Worm (Caenorhabditis elegans) whole organism, L4 larva: Measurements from ENCODE around the gene F01D5.8.
"Not testable (repeated sequence)": the region's sequence is repeated elsewhere in the genome, so short reads cannot be mapped to it uniquely, and the experiment has no call there.

ENCODE experiments used
- D1046.2 ChIP-seq: fragments of 200-800 bp; sonication (Bioruptor generic); IDR thresholded peaks from 2 replicates; pipeline ENCODE4 v1.3.6; 2022; ENCODE audit warnings: missing genetic modification characterization, missing compliant biosample characterization
- F26F4.8 ChIP-seq: fragments of 200-800 bp; sonication (Bioruptor generic); conservative IDR thresholded peaks from 2 replicates; pipeline ENCODE4 v1.3.6; 2022; ENCODE audit warnings: missing genetic modification characterization, missing compliant biosample characterization
- F44E2.7 ChIP-seq: fragments of 200-800 bp; sonication (Bioruptor generic); IDR thresholded peaks from 2 replicates; pipeline ENCODE4 v2.1.2; 2022; ENCODE audit warnings: missing genetic modification characterization, missing compliant biosample characterization
- F49E8.2 ChIP-seq: sonication (generic microtip); optimal IDR thresholded peaks from 2 replicates; lab custom pipeline; 2016; ENCODE audit warnings: missing compliant biosample characterization, mild to moderate bottlenecking, missing genetic modification characterization, borderline replicate concordance
- T26A8.4 ChIP-seq: fragments of 200-800 bp; sonication (Bioruptor generic); IDR thresholded peaks from 2 replicates; pipeline ENCODE4 v1.3.6; 2022; ENCODE audit warnings: missing genetic modification characterization, missing compliant biosample characterization
- Y105C5A.15 ChIP-seq: fragments of 200-800 bp; sonication (Bioruptor generic); IDR thresholded peaks from 2 replicates; pipeline ENCODE4 v1.3.6; 2022; ENCODE audit warnings: missing genetic modification characterization, missing compliant biosample characterization
- Y48G9A.11 ChIP-seq: fragments of 200-800 bp; sonication (Bioruptor generic); IDR thresholded peaks from 2 replicates; pipeline ENCODE4 v1.3.6; 2022; ENCODE audit warnings: missing genetic modification reagents, missing genetic modification characterization, missing compliant biosample characterization
- Y75B8A.6 ChIP-seq: fragments of 200-800 bp; sonication (Bioruptor generic); IDR thresholded peaks from 2 replicates; pipeline ENCODE4 v1.3.6; 2022; ENCODE audit warnings: missing genetic modification reagents, missing genetic modification characterization, missing compliant biosample characterization
- ZK337.2 ChIP-seq: fragments of 200-800 bp; sonication (Bioruptor generic); IDR thresholded peaks from 2 replicates; pipeline ENCODE4 v1.3.6; 2022; ENCODE audit warnings: missing genetic modification reagents, missing genetic modification characterization, missing compliant biosample characterization
- aly-2 ChIP-seq: sonication (generic microtip); optimal IDR thresholded peaks from 2 replicates; lab custom pipeline; 2018; ENCODE audit warnings: missing biosample characterization, missing genetic modification characterization
- ceh-28 ChIP-seq: fragments of 150-350 bp; optimal IDR thresholded peaks from 2 replicates; lab custom pipeline; 2014; ENCODE audit warnings: missing biosample characterization, missing genetic modification reagents, missing genetic modification characterization
- ceh-44 ChIP-seq: fragments of 200-800 bp; sonication (Bioruptor generic); IDR thresholded peaks from 2 replicates; pipeline ENCODE4 v1.3.6; 2022; ENCODE audit warnings: missing genetic modification reagents, missing genetic modification characterization, missing compliant biosample characterization
- ceh-82 ChIP-seq: sonication (generic microtip); optimal IDR thresholded peaks from 2 replicates; lab custom pipeline; 2017; ENCODE audit warnings: missing biosample characterization, missing genetic modification characterization
- ctbp-1 ChIP-seq: fragments of 200-800 bp; sonication (Bioruptor generic); IDR thresholded peaks from 2 replicates; pipeline ENCODE4 v1.3.6; 2022; ENCODE audit warnings: missing genetic modification reagents, missing genetic modification characterization, missing compliant biosample characterization
- daf-8 ChIP-seq: fragments of 200-800 bp; sonication (Bioruptor generic); IDR thresholded peaks from 2 replicates; pipeline ENCODE4 v1.3.6; 2022; ENCODE audit warnings: missing genetic modification characterization, missing compliant biosample characterization
- dmd-8 ChIP-seq: fragments of 200-800 bp; sonication (Bioruptor generic); IDR thresholded peaks from 2 replicates; pipeline ENCODE4 v1.3.6; 2022; ENCODE audit warnings: missing genetic modification characterization, missing compliant biosample characterization
- egl-43 ChIP-seq: fragments of 200-800 bp; sonication (Bioruptor generic); IDR thresholded peaks from 2 replicates; pipeline ENCODE4 v1.3.6; 2022; ENCODE audit warnings: missing genetic modification reagents, missing genetic modification characterization, missing compliant biosample characterization
- hif-1 ChIP-seq, 2 experiments: sonication (generic microtip); optimal IDR thresholded peaks; 2 replicates each; lab custom pipeline; 2016 to 2017; ENCODE audit warnings: missing compliant biosample characterization in 2 of 2, missing genetic modification characterization in 2 of 2, missing genetic modification reagents in 2 of 2, missing genotype in 2 of 2, mild to moderate bottlenecking in 1 of 2
- lim-7 ChIP-seq: fragments of 200-800 bp; sonication (Bioruptor generic); IDR thresholded peaks from 2 replicates; pipeline ENCODE4 v1.3.6; 2022; ENCODE audit warnings: missing genetic modification characterization, missing compliant biosample characterization
- lin-29 ChIP-seq: fragments of 200-800 bp; sonication (Bioruptor generic); IDR thresholded peaks from 2 replicates; pipeline ENCODE4 v1.3.6; 2022; ENCODE audit warnings: missing genetic modification reagents, missing genetic modification characterization, missing compliant biosample characterization
- lin-38 ChIP-seq: fragments of 200-800 bp; sonication (Bioruptor generic); IDR thresholded peaks from 2 replicates; pipeline ENCODE4 v1.3.6; 2022; ENCODE audit warnings: missing genetic modification reagents, missing genetic modification characterization, missing compliant biosample characterization
- madf-5 ChIP-seq, 2 experiments: fragments of 200-800 bp; sonication (Bioruptor generic); IDR thresholded peaks; 2 replicates each; pipeline ENCODE4 v1.3.6; 2022; ENCODE audit warnings: missing compliant biosample characterization in 2 of 2, missing genetic modification characterization in 2 of 2
- mes-2 ChIP-seq: sonication (generic microtip); optimal IDR thresholded peaks from 2 replicates; lab custom pipeline; 2016; ENCODE audit warnings: missing genotype, mild to moderate bottlenecking, missing genetic modification characterization, missing compliant biosample characterization; ENCODE audit not compliant: poor library complexity, severe bottlenecking
- mxl-2 ChIP-seq: fragments of 200-800 bp; sonication (Bioruptor generic); conservative IDR thresholded peaks from 2 replicates; pipeline ENCODE4 v1.3.6; 2022; ENCODE audit warnings: missing genetic modification reagents, missing genetic modification characterization, missing compliant biosample characterization
- nhr-111 ChIP-seq: fragments of 200-800 bp; sonication (Bioruptor generic); optimal IDR thresholded peaks from 2 replicates; lab custom pipeline; 2018; ENCODE audit warnings: mild to moderate bottlenecking, missing genetic modification characterization, missing compliant biosample characterization
- nhr-28 ChIP-seq: fragments of 150-350 bp; optimal IDR thresholded peaks from 2 replicates; lab custom pipeline; 2014; ENCODE audit warnings: missing biosample characterization, missing genetic modification characterization
- nhr-41 ChIP-seq: fragments of 200-800 bp; sonication (Bioruptor generic); IDR thresholded peaks from 2 replicates; pipeline ENCODE4 v1.3.6; 2022; ENCODE audit warnings: missing genetic modification reagents, missing genetic modification characterization, missing compliant biosample characterization
- nhr-42 ChIP-seq: fragments of 200-800 bp; sonication (Bioruptor generic); IDR thresholded peaks from 2 replicates; pipeline ENCODE4 v1.3.6; 2022; ENCODE audit warnings: missing genetic modification characterization, missing compliant biosample characterization
- nhr-6 ChIP-seq: fragments of 150-350 bp; optimal IDR thresholded peaks from 2 replicates; lab custom pipeline; 2014; ENCODE audit warnings: missing biosample characterization, missing genetic modification characterization
- nhr-76 ChIP-seq: fragments of 150-350 bp; optimal IDR thresholded peaks from 2 replicates; lab custom pipeline; 2014; ENCODE audit warnings: missing biosample characterization, missing genetic modification characterization
- pha-4 ChIP-seq, 2 experiments: fragments of 150-350 bp in 1 of 2; fragments of 200-800 bp in 1 of 2; sonication (Bioruptor generic) in 1 of 2; IDR thresholded peaks in 1 of 2; optimal IDR thresholded peaks in 1 of 2; 2 replicates each; pipeline versions ENCODE4 v1.3.6 to Lab custom; 2014 to 2022; ENCODE audit warnings: missing genetic modification characterization in 2 of 2, missing genetic modification reagents in 2 of 2, missing biosample characterization in 1 of 2, missing compliant biosample characterization in 1 of 2
- php-3 ChIP-seq: fragments of 200-800 bp; sonication (Bioruptor generic); IDR thresholded peaks from 2 replicates; pipeline ENCODE4 v1.3.6; 2022; ENCODE audit warnings: missing genetic modification reagents, missing genetic modification characterization, missing compliant biosample characterization
- saeg-2 ChIP-seq: fragments of 200-800 bp; sonication (Bioruptor generic); IDR thresholded peaks from 2 replicates; pipeline ENCODE4 v1.3.6; 2022; ENCODE audit warnings: missing genetic modification reagents, missing genetic modification characterization, missing compliant biosample characterization
- set-16 ChIP-seq: fragments of 200-800 bp; sonication (Bioruptor generic); IDR thresholded peaks from 2 replicates; pipeline ENCODE4 v1.3.6; 2022; ENCODE audit warnings: missing genetic modification reagents, missing genetic modification characterization, missing compliant biosample characterization
- skn-1 ChIP-seq: fragments of 150-350 bp; optimal IDR thresholded peaks from 2 replicates; lab custom pipeline; 2014; ENCODE audit warnings: missing biosample characterization, missing genetic modification characterization
- snpc-1.2 ChIP-seq: fragments of 200-800 bp; sonication (Bioruptor generic); IDR thresholded peaks from 2 replicates; pipeline ENCODE4 v1.3.6; 2022; ENCODE audit warnings: missing genetic modification reagents, missing genetic modification characterization, missing compliant biosample characterization
- spr-3 ChIP-seq: fragments of 200-800 bp; sonication (Bioruptor generic); optimal IDR thresholded peaks from 2 replicates; lab custom pipeline; 2018; ENCODE audit warnings: mild to moderate bottlenecking, missing genetic modification characterization, missing compliant biosample characterization
- vab-7 ChIP-seq: fragments of 200-800 bp; sonication (Bioruptor generic); IDR thresholded peaks from 2 replicates; pipeline ENCODE4 v1.3.6; 2022; ENCODE audit warnings: missing genetic modification reagents, missing genetic modification characterization, missing compliant biosample characterization
- zfp-2 ChIP-seq: sonication (generic microtip); optimal IDR thresholded peaks from 2 replicates; lab custom pipeline; 2016; ENCODE audit warnings: mild to moderate bottlenecking, missing genetic modification characterization, missing compliant biosample characterization
- zip-11 ChIP-seq: fragments of 200-800 bp; sonication (Bioruptor generic); IDR thresholded peaks from 2 replicates; pipeline ENCODE4 v1.3.6; 2022; ENCODE audit warnings: missing genetic modification characterization, missing compliant biosample characterization

Gene F01D5.8

DNA sequence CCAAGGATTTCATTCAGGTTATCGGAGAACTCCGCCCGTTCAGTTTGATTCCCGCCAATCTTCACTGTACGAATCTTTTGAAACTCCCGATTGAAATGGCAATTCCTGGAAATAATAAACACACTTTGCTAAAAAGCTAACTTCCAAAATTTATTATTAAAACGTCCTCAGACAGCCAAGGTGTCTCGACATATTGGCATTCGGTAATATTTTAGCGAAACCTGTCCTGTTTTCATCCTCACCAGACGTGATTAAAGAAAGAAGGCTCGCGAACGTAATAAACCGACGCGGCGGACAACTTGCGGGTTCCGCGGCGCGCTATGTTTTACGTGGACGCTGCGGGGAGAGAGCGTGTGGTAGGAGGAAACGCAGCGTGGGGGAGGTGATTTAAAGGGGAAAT is 7.7 kb downstream of the F01D5.8 start (continued):
- TF ChIP-seq ceh-82 (no peak), nhr-42 (GFP tag; lab: Robert Waterston, UW) (peak; percentile 89; the same call in 1 of the 2 replicates), snpc-1.2 (GFP tag; lab: Robert Waterston, UW) (peak; percentile 69), F49E8.2 (tag; lab: Kevin White, UChicago) (peak; percentile 94), lin-38 (GFP tag; lab: Robert Waterston, UW) (peak; percentile 84), nhr-111 (GFP tag; lab: Kevin White, UChicago) (peak; percentile 19), hif-1 (tag; optimal IDR thresholded peaks at IDR 0.05; lab: Kevin White, UChicago) (peak; percentile 20 to 51), ceh-28 (no peak), mes-2 (peak; percentile 73), nhr-76 (tag; lab: Kevin White, UChicago) (no peak), nhr-28 (tag; lab: Kevin White, UChicago) (peak; percentile 28), aly-2 (tag; lab: Kevin White, UChicago) (no peak), zfp-2 (tag; lab: Kevin White, UChicago) (no peak), T26A8.4 (GFP tag; lab: Robert Waterston, UW) (peak; percentile 87)

ce11 chrII:14018887-14019286 is 8.4 kb downstream of the F01D5.8 start:
- no peak for TF ChIP-seq skn-1 (tag; lab: Kevin White, UChicago)
- TF ChIP-seq ceh-44 (GFP tag; lab: Robert Waterston, UW) = no peak
- TF ChIP-seq ceh-28 = peak; percentile 88
- TF ChIP-seq ZK337.2 = no peak
- no peak for TF ChIP-seq F44E2.7 (GFP tag; lab: Robert Waterston, UW)
- no peak for TF ChIP-seq php-3
- no peak for TF ChIP-seq nhr-6 (tag; lab: Kevin White, UChicago)

ce11 chrII:14019625-14020024 is 9.1 kb downstream of the F01D5.8 start:
- TF ChIP-seq php-3 (peak; percentile 63; the same call in 1 of the 2 replicates), mxl-2 (GFP tag; lab: Robert Waterston, UW) (0 out of 2 replicates have a peak, but pooled peaks have one; percentile 40), F44E2.7 (GFP tag; lab: Robert Waterston, UW) (0 out of 2 replicates have a peak, but pooled peaks have one; percentile 60), madf-5 (GFP tag; IDR thresholded peaks at IDR 0.05; lab: Robert Waterston, UW) (0 out of 4 replicates have a peak, but pooled peaks of 1 of the 2 experiments have one; percentile 16), Y105C5A.15 (GFP tag; lab: Robert Waterston, UW) (peak; percentile 44; the same call in 1 of the 2 replicates), daf-8 (GFP tag; lab: Robert Waterston, UW) (0 out of 2 replicates have a peak, but pooled peaks have one; percentile 43), lin-29 (GFP tag; lab: Robert Waterston, UW) (peak; percentile 38; the same call in 1 of the 2 replicates), Y48G9A.11 (peak; percentile 40; the same call in 1 of the 2 replicates), set-16 (GFP tag; lab: Robert Waterston, UW) (peak; percentile 100), spr-3 (GFP tag; lab: Kevin White, UChicago) (peak; percentile 2), ctbp-1 (GFP tag; lab: Robert Waterston, UW) (peak; percentile 45; the same call in 1 of the 2 replicates), pha-4 (GFP tag; IDR thresholded peaks at IDR 0.05; lab: Robert Waterston, UW) (peak; percentile 85; the same call in 1 of the 2 replicates), D1046.2 (GFP tag; lab: Robert Waterston, UW) (peak; percentile 81; the same call in 1 of the 2 replicates), egl-43 (GFP tag; lab: Robert Waterston, UW) (peak; percentile 82), lim-7 (GFP tag; lab: Robert Waterston, UW) (peak; percentile 36; the same call in 1 of the 2 replicates), F26F4.8 (GFP tag; lab: Robert Waterston, UW) (peak; percentile 40; the same call in 1 of the 2 replicates), T26A8.4 (GFP tag; lab: Robert Waterston, UW) (peak; percentile 56; the same call in 1 of the 2 replicates), Y75B8A.6 (GFP tag; lab: Robert Waterston, UW) (0 out of 2 replicates have a peak, but pooled peaks have one; percentile 18), zip-11 (GFP tag; lab: Robert Waterston, UW) (0 out of 2 replicates have a peak, but pooled peaks have one; percentile 20), snpc-1.2 (GFP tag; lab: Robert Waterston, UW) (0 out of 2 replicates have a peak, but pooled peaks have one; percentile 57), nhr-41 (peak; percentile 33; the same call in 1 of the 2 replicates), saeg-2 (GFP tag; lab: Robert Waterston, UW) (0 out of 2 replicates have a peak, but pooled peaks have one; percentile 40), vab-7 (peak; percentile 56; the same call in 1 of the 2 replicates), nhr-42 (GFP tag; lab: Robert Waterston, UW) (peak; percentile 69), dmd-8 (GFP tag; lab: Robert Waterston, UW) (peak; percentile 76; the same call in 1 of the 2 replicates)
- TF ChIP-seq pha-4 (tag; optimal IDR thresholded peaks at IDR 0.05; lab: Kevin White, UChicago) = not testable (repeated sequence)
